Fruit fly (Drosophila melanogaster): Measurements from ENCODE around the gene BtbVII.

- no peak for TF ChIP-seq CG8478 (optimal IDR thresholded peaks at IDR 0.05)
- peak; percentile 50 to 59 for TF ChIP-seq CTCF (optimal IDR thresholded peaks at IDR 0.05)
These were observed 9.2 kb downstream of the BtbVII start for dm6 chr3L:3157651-3158050.
